Worm (Caenorhabditis elegans): Measurements from ENCODE around the gene Y73B6BL.23.

Y73B6BL.23 gene

ce11 chrIV:6373721-6374120 lies 45.2 kb downstream of the Y73B6BL.23 start:
- no peak for TF ChIP-seq tbx-2 (tag; optimal IDR thresholded peaks at IDR 0.05)
- TF ChIP-seq unc-39 (tag; optimal IDR thresholded peaks at IDR 0.05), result no peak
- no peak for TF ChIP-seq skn-1 (tag; optimal IDR thresholded peaks at IDR 0.05)
- no peak for TF ChIP-seq nhr-67 (tag; optimal IDR thresholded peaks at IDR 0.05)
- no peak for TF ChIP-seq nhr-76 (tag; optimal IDR thresholded peaks at IDR 0.05)
- TF ChIP-seq unc-62 (GFP tag; optimal IDR thresholded peaks at IDR 0.05), result no peak

DNA sequence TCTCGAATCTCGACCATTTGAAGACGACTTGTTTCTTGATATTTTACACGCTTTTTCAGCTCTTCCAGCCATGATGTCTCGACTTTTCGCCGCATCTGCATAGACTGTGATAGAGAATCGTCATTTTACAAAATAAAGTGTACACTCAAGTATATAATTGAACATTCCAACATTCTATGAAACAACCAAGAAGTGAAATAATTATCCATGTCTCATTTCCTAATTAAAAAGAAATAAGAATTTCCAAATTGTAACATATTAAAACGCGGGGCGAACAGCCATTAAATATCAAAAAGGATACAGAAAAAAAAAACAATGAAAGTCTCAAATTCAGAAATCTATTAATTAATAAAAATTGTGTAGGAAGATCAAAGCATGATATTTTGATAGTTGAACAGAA lies 45.9 kb downstream of the Y73B6BL.23 start, which contains the start of gene smg-3:
Gene smg-3 (minus strand): TSS at position 101 of the 400 bp plus-strand sequence.
- TF ChIP-seq lin-39 (tag; optimal IDR thresholded peaks at IDR 0.05) (no peak), aly-2 (tag; optimal IDR thresholded peaks at IDR 0.05) (no peak), nhr-23 (tag; optimal IDR thresholded peaks at IDR 0.05) (no peak), skn-1 (tag; optimal IDR thresholded peaks at IDR 0.05) (no peak), hmg-11 (tag; optimal IDR thresholded peaks at IDR 0.05) (no peak), ztf-11 (tag; optimal IDR thresholded peaks at IDR 0.05) (no peak), ZK546.5 (tag; optimal IDR thresholded peaks at IDR 0.05) (no peak), snpc-4 (tag; optimal IDR thresholded peaks at IDR 0.05) (no peak), mdl-1 (tag; optimal IDR thresholded peaks at IDR 0.05) (no peak), lsy-12 (tag; optimal IDR thresholded peaks at IDR 0.05) (no peak), tbx-2 (tag; optimal IDR thresholded peaks at IDR 0.05) (no peak), ceh-28 (tag; optimal IDR thresholded peaks at IDR 0.05) (no peak), nhr-77 (tag; optimal IDR thresholded peaks at IDR 0.05) (no peak), nhr-76 (tag; optimal IDR thresholded peaks at IDR 0.05) (no peak)

DNA sequence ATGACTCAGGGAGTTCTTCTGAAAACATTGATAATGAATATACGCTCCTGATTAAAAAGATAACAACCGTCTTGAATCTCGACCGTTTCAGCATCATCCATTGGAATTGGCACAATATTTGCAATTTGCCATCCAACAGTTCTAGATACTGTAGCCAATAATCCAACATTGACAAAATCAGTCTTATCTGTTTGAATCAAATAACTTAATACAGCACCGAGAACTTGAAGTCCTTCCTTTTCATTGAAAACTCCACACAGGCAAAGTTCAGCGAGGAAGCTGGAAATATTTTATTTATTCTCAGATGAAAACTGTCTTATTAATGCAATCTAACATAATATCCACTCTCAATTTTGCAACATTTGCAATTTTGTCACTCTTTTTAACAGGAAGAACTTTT lies 46.6 kb downstream of the Y73B6BL.23 start:
- no peak for TF ChIP-seq elt-1 (tag; optimal IDR thresholded peaks at IDR 0.05)
- no peak for TF ChIP-seq egl-27 (tag; optimal IDR thresholded peaks at IDR 0.05)
- no peak for TF ChIP-seq ceh-82 (tag; optimal IDR thresholded peaks at IDR 0.05)

ce11 chrIV:6369489-6369888 lies 49.4 kb downstream of the Y73B6BL.23 start:
- TF ChIP-seq elt-2 (tag; optimal IDR thresholded peaks at IDR 0.05) (no peak), nfya-1 (tag; optimal IDR thresholded peaks at IDR 0.05; ENCODE audit: insufficient read depth) (no peak), nhr-23 (tag; optimal IDR thresholded peaks at IDR 0.05) (peak; percentile 14), nhr-237 (tag; optimal IDR thresholded peaks at IDR 0.05) (no peak), skn-1 (tag; optimal IDR thresholded peaks at IDR 0.05) (no peak)
